Fruit fly (Drosophila melanogaster): Measurements from ENCODE around the gene Taf13.

Gene Taf13

DNA sequence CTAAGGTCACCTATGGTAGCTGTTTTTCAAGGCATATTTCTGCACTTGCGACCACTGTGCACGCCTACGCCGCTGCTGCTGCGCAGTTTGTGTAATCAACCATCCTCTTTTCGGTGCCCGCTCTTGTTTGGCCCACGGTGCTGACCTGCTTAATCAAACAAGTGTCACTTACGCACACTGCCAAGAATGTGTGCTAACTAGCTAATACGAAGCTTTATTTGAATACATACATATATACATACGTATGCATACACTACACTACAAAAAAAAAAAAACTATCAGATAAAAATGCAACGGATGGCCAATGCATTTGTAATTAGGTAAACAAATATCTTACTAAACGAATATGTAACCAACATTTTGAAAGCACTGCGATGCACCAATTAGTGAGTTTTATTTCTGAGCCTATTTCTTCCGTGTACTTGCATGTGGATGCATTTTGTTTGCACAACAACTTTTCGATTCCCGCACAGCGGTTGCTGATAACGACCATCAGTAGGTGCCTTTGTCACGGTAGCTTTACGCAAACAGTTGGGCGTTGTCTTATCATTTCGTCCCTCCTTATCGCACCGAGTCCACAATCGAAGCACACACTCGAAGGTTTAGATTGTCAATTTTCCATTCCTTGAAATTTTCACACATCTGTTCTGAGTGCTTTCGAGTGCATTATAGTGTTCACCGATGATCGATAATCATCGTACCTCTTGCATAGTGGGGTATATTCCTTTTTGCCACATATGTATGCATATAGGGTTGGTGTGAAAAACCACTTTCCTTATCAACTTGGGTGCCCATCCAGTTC lies 7.2 kb downstream of the Taf13 start (continued):
- TF ChIP-seq Awh (GFP tag; IDR thresholded peaks at IDR 0.05) = peak; percentile 90
- peak; percentile 74 for TF ChIP-seq NC2β (GFP tag; optimal IDR thresholded peaks at IDR 0.05)
- TF ChIP-seq CG9727 (GFP tag; optimal IDR thresholded peaks at IDR 0.05) = peak; percentile 77
- peak; percentile 37 for TF ChIP-seq Abd-B (GFP tag; optimal IDR thresholded peaks at IDR 0.05)
- TF ChIP-seq CG11398 (GFP tag; optimal IDR thresholded peaks at IDR 0.05) = peak; percentile 78
- TF ChIP-seq Fer1 (GFP tag; optimal IDR thresholded peaks at IDR 0.05) = peak; percentile 89
- no peak for TF ChIP-seq eve (GFP tag; optimal IDR thresholded peaks at IDR 0.05)
- TF ChIP-seq peb (GFP tag; IDR thresholded peaks at IDR 0.05) = peak; percentile 75
- TF ChIP-seq ato (GFP tag; IDR thresholded peaks at IDR 0.05; ENCODE audit: partially characterized antibody) = no peak
- TF ChIP-seq CG8765 (GFP tag; IDR thresholded peaks at IDR 0.05) = peak; percentile 55; the same call in 1 of the 2 replicates
- TF ChIP-seq lola (GFP tag; optimal IDR thresholded peaks at IDR 0.05) = peak in 1 of 3 experiments; percentile 73
- peak; percentile 71 for TF ChIP-seq Kr (GFP tag; optimal IDR thresholded peaks at IDR 0.05)
- peak; percentile 79 for TF ChIP-seq CG1602 (GFP tag; optimal IDR thresholded peaks at IDR 0.05)
- peak; percentile 61 for TF ChIP-seq tup (GFP tag; optimal IDR thresholded peaks at IDR 0.05)
- TF ChIP-seq Mrtf (GFP tag; IDR thresholded peaks at IDR 0.05) = peak; percentile 74; the same call in 2 of the 3 replicates
- no peak for TF ChIP-seq slou (GFP tag; optimal IDR thresholded peaks at IDR 0.05)
- peak; percentile 40 for TF ChIP-seq CG15073 (GFP tag; optimal IDR thresholded peaks at IDR 0.05)
- peak; percentile 85 for TF ChIP-seq Antp (GFP tag; optimal IDR thresholded peaks at IDR 0.05)
- peak; percentile 85 for TF ChIP-seq bab2 (GFP tag; optimal IDR thresholded peaks at IDR 0.05)
- peak; percentile 42; the same call in 1 of the 2 replicates for TF ChIP-seq Doc2 (GFP tag; IDR thresholded peaks at IDR 0.05)
- peak; percentile 72 for TF ChIP-seq CG2120 (GFP tag; optimal IDR thresholded peaks at IDR 0.05)
- peak; percentile 58 for TF ChIP-seq sima (GFP tag; optimal IDR thresholded peaks at IDR 0.05)
- peak; percentile 83 for TF ChIP-seq crol (GFP tag; IDR thresholded peaks at IDR 0.05)
- TF ChIP-seq tap (tag; optimal IDR thresholded peaks at IDR 0.05) = peak; percentile 79
- TF ChIP-seq kni (GFP tag; optimal IDR thresholded peaks at IDR 0.05) = peak; percentile 88
- peak; percentile 72 for TF ChIP-seq exex (tag; optimal IDR thresholded peaks at IDR 0.05)
- peak; percentile 78 for TF ChIP-seq CHES-1-like (GFP tag; optimal IDR thresholded peaks at IDR 0.05)
- TF ChIP-seq NK7.1 (GFP tag; optimal IDR thresholded peaks at IDR 0.05) = peak; percentile 32
- 0 out of 3 replicates have a peak, but pooled peaks have one; percentile 57 for TF ChIP-seq hb (GFP tag; IDR thresholded peaks at IDR 0.05; ENCODE audit: partially characterized antibody)
- TF ChIP-seq Nf-YC (tag; optimal IDR thresholded peaks at IDR 0.05) = peak; percentile 56
- TF ChIP-seq CTCF (GFP tag; optimal IDR thresholded peaks at IDR 0.05) = peak; percentile 40
- TF ChIP-seq ken (GFP tag; IDR thresholded peaks at IDR 0.05) = peak; percentile 85; the same call in 2 of the 3 replicates
- no peak for TF ChIP-seq ham (GFP tag; IDR thresholded peaks at IDR 0.05)
- TF ChIP-seq CG43689 (GFP tag; IDR thresholded peaks at IDR 0.05) = peak; percentile 65
- TF ChIP-seq CG7987 (GFP tag; optimal IDR thresholded peaks at IDR 0.05) = peak; percentile 71
- no peak for TF ChIP-seq CkIIα-i1 (GFP tag; IDR thresholded peaks at IDR 0.05)
- peak; percentile 81 for TF ChIP-seq ranshi (GFP tag; IDR thresholded peaks at IDR 0.05)
- TF ChIP-seq stwl (tag; optimal IDR thresholded peaks at IDR 0.05) = no peak
- peak; percentile 86 for TF ChIP-seq CG10209 (GFP tag; optimal IDR thresholded peaks at IDR 0.05)
- TF ChIP-seq Ets65A (GFP tag) = peak; percentile 91
- TF ChIP-seq tin (GFP tag; optimal IDR thresholded peaks at IDR 0.05) = peak; percentile 78
- TF ChIP-seq CG6854 (GFP tag; optimal IDR thresholded peaks at IDR 0.05) = peak; percentile 71
- TF ChIP-seq Gsc (GFP tag; IDR thresholded peaks at IDR 0.05) = peak; percentile 66; the same call in 1 of the 2 replicates
- TF ChIP-seq CG15601 (tag; optimal IDR thresholded peaks at IDR 0.05) = peak; percentile 78
- TF ChIP-seq CG18764 (GFP tag; optimal IDR thresholded peaks at IDR 0.05) = peak; percentile 76
- no peak for TF ChIP-seq pita (GFP tag; optimal IDR thresholded peaks at IDR 0.05)
- TF ChIP-seq CG18476 (GFP tag; optimal IDR thresholded peaks at IDR 0.05) = peak; percentile 77
- TF ChIP-seq CG17361 (GFP tag; IDR thresholded peaks at IDR 0.05) = peak; percentile 83
- TF ChIP-seq sim (GFP tag; IDR thresholded peaks at IDR 0.05) = peak; percentile 59; the same call in 1 of the 2 replicates
- TF ChIP-seq CG33213 (GFP tag; optimal IDR thresholded peaks at IDR 0.05) = peak; percentile 72
